Worm (Caenorhabditis elegans): ENCODE results near the gene nhr-59.

The nhr-59 gene

ce11 chrV:2271750-2272149, 6.3 kb downstream of the nhr-59 start, which contains the start of gene Y5H2A.1:
Y5H2A.1 (minus strand) TSS chrV:2271850.
- TF ChIP-seq mel-28 (tag; optimal IDR thresholded peaks at IDR 0.05; ENCODE audit: borderline replicate concordance), result no peak
- no peak for TF ChIP-seq ztf-22 (GFP tag; optimal IDR thresholded peaks at IDR 0.05)
- TF ChIP-seq tbx-9 (tag; optimal IDR thresholded peaks at IDR 0.05; ENCODE audit: borderline replicate concordance), result no peak
- no peak for TF ChIP-seq attf-3 (GFP tag; conservative IDR thresholded peaks at IDR 0.05)
- TF ChIP-seq unc-62 (GFP tag; optimal IDR thresholded peaks at IDR 0.05), result no peak
- no peak for TF ChIP-seq lin-40 (tag; optimal IDR thresholded peaks at IDR 0.05)
- no peak for TF ChIP-seq Y53F4B.3 (GFP tag; IDR thresholded peaks at IDR 0.05)
- TF ChIP-seq F52B5.7 (tag; optimal IDR thresholded peaks at IDR 0.05), result no peak
- no peak for TF ChIP-seq C17E4.6 (GFP tag; IDR thresholded peaks at IDR 0.05)
- no peak for TF ChIP-seq ets-4 (GFP tag; optimal IDR thresholded peaks at IDR 0.05)
- TF ChIP-seq nhr-27 (tag; optimal IDR thresholded peaks at IDR 0.05), result no peak
- TF ChIP-seq ceh-79 (tag; optimal IDR thresholded peaks at IDR 0.05), result no peak
- no peak for TF ChIP-seq lsl-1 (GFP tag; optimal IDR thresholded peaks at IDR 0.05)
- no peak for TF ChIP-seq xnd-1 (tag; optimal IDR thresholded peaks at IDR 0.05)
- no peak for TF ChIP-seq dox-1 (GFP tag; IDR thresholded peaks at IDR 0.05)
- TF ChIP-seq F55B11.4 (tag; optimal IDR thresholded peaks at IDR 0.05; ENCODE audit: borderline replicate concordance, insufficient read depth), result no peak
- no peak for TF ChIP-seq madf-8 (GFP tag; conservative IDR thresholded peaks at IDR 0.05)
- TF ChIP-seq lir-1 (GFP tag; conservative IDR thresholded peaks at IDR 0.05), result no peak
- TF ChIP-seq Y56A3A.18 (GFP tag; IDR thresholded peaks at IDR 0.05), result no peak

- TF ChIP-seq B0261.1 (tag; optimal IDR thresholded peaks at IDR 0.05) (no peak), bed-2 (GFP tag; IDR thresholded peaks at IDR 0.05) (no peak), mel-28 (tag; optimal IDR thresholded peaks at IDR 0.05; ENCODE audit: borderline replicate concordance) (no peak), ets-4 (GFP tag; optimal IDR thresholded peaks at IDR 0.05) (no peak), dox-1 (GFP tag; IDR thresholded peaks at IDR 0.05) (no peak), ccch-3 (GFP tag; optimal IDR thresholded peaks at IDR 0.05) (no peak), ztf-22 (GFP tag; optimal IDR thresholded peaks at IDR 0.05) (no peak), ceh-91 (GFP tag; IDR thresholded peaks at IDR 0.05) (no peak), nhr-90 (tag; optimal IDR thresholded peaks at IDR 0.05) (no peak), nhr-120 (GFP tag; IDR thresholded peaks at IDR 0.05) (no peak), ztf-6 (GFP tag; IDR thresholded peaks at IDR 0.05) (no peak), gei-17 (GFP tag; optimal IDR thresholded peaks at IDR 0.05) (no peak), xnd-1 (tag; optimal IDR thresholded peaks at IDR 0.05) (no peak), Y79H2A.3 (GFP tag; conservative IDR thresholded peaks at IDR 0.05) (no peak), ceh-58 (GFP tag; IDR thresholded peaks at IDR 0.05) (no peak), ztf-26 (tag; optimal IDR thresholded peaks at IDR 0.05) (no peak), rpc-1 (optimal IDR thresholded peaks at IDR 0.05) (no peak), rpc-1 (tag; optimal IDR thresholded peaks at IDR 0.05) (no peak), hrde-1 (tag; optimal IDR thresholded peaks at IDR 0.05; ENCODE audit: borderline replicate concordance) (no peak), pbrm-1 (GFP tag; IDR thresholded peaks at IDR 0.05) (no peak), athp-1 (tag; optimal IDR thresholded peaks at IDR 0.05) (no peak)
Observed at ce11 chrV:2266958-2267357, 11.1 kb downstream of the nhr-59 start, which contains the start of gene nhr-275. nhr-275 (minus strand) TSS chrV:2267058.

- no peak for TF ChIP-seq ekl-4 (GFP tag; IDR thresholded peaks at IDR 0.05)
- TF ChIP-seq T07F8.4 (tag; optimal IDR thresholded peaks at IDR 0.05), result no peak
- no peak for TF ChIP-seq repo-1 (tag; optimal IDR thresholded peaks at IDR 0.05)
- TF ChIP-seq D2030.7 (GFP tag; IDR thresholded peaks at IDR 0.05), result no peak
- TF ChIP-seq ceh-40 (GFP tag; IDR thresholded peaks at IDR 0.05), result no peak
- no peak for TF ChIP-seq aptf-3 (GFP tag; IDR thresholded peaks at IDR 0.05)
- TF ChIP-seq sdz-38 (tag; optimal IDR thresholded peaks at IDR 0.05), result no peak
- no peak for TF ChIP-seq C06A6.2 (GFP tag; conservative IDR thresholded peaks at IDR 0.05)
- no peak for TF ChIP-seq madf-10 (tag; optimal IDR thresholded peaks at IDR 0.05)
Observed at ce11 chrV:2264925-2265324, 13.1 kb downstream of the nhr-59 start.
